Worm (Caenorhabditis elegans): ENCODE data around the gene W03G1.2.

ce11 chrIV:523595-523994 is 857 bp upstream of the W03G1.2 start, which contains the start of gene asm-3:
- no peak for TF ChIP-seq bed-3 (GFP tag; optimal IDR thresholded peaks at IDR 0.05)
- TF ChIP-seq mep-1 (tag; optimal IDR thresholded peaks at IDR 0.05) = no peak
- no peak for TF ChIP-seq elt-3 (tag; optimal IDR thresholded peaks at IDR 0.05)
- no peak for TF ChIP-seq M03D4.4 (tag; optimal IDR thresholded peaks at IDR 0.05)
- TF ChIP-seq nhr-76 (tag; optimal IDR thresholded peaks at IDR 0.05) = no peak
- TF ChIP-seq lin-13 (tag; optimal IDR thresholded peaks at IDR 0.05) = no peak
- TF ChIP-seq unc-39 (tag; optimal IDR thresholded peaks at IDR 0.05) = no peak
- no peak for TF ChIP-seq elt-1 (tag; optimal IDR thresholded peaks at IDR 0.05; ENCODE audit: borderline replicate concordance, insufficient read depth)
- no peak for TF ChIP-seq ztf-11 (tag; optimal IDR thresholded peaks at IDR 0.05)
- TF ChIP-seq ham-2 (GFP tag; optimal IDR thresholded peaks at IDR 0.05) = no peak

Measured in whole organism, mixed stage, embryonic.